Fruit fly (Drosophila melanogaster): Measurements from ENCODE around the gene Glyp.

- TF ChIP-seq psq (optimal IDR thresholded peaks at IDR 0.05) = no peak
- TF ChIP-seq CG8478 (optimal IDR thresholded peaks at IDR 0.05) = no peak
- TF ChIP-seq pan (optimal IDR thresholded peaks at IDR 0.05) = peak; percentile 28
Measured at dm6 chr2L:2181971-2182643, 51.5 kb downstream of the Glyp start.

All from whole organism.